Worm (Caenorhabditis elegans): ENCODE results near the gene lat-1.

Gene lat-1

DNA sequence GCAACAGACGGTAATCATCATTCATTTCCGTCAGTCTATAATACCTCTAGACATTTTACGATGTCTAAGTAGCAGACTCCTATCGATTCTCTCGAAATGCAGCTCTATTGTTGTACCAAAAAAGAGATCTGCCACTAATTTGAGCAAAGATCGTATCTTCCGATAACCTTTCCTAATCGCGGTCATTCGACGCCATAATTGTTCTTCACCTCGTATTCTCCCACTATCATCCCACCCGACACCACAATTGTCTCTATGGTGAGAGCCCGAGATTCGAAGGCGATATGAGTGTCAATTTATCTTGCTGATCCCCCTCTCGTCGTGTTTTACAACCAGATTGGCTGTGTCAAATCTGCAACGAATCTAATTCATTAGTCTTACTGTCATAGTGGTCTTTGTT lies 1.2 kb upstream of the lat-1 start:
- TF ChIP-seq ama-1 (optimal IDR thresholded peaks at IDR 0.05) (no peak), ceh-16 (tag; optimal IDR thresholded peaks at IDR 0.05) (no peak), nhr-43 (tag; optimal IDR thresholded peaks at IDR 0.05; ENCODE audit: poor library complexity, severe bottlenecking) (no peak), ceh-9 (tag; optimal IDR thresholded peaks at IDR 0.05) (no peak), nhr-25 (tag; optimal IDR thresholded peaks at IDR 0.05) (no peak), unc-39 (tag; optimal IDR thresholded peaks at IDR 0.05) (no peak), nhr-12 (tag; optimal IDR thresholded peaks at IDR 0.05) (no peak), hmg-11 (tag; optimal IDR thresholded peaks at IDR 0.05) (no peak), skn-1 (tag; optimal IDR thresholded peaks at IDR 0.05) (no peak), ztf-11 (tag; optimal IDR thresholded peaks at IDR 0.05) (no peak), nhr-76 (tag; optimal IDR thresholded peaks at IDR 0.05) (no peak), zag-1 (tag; optimal IDR thresholded peaks at IDR 0.05) (no peak), nhr-11 (tag; optimal IDR thresholded peaks at IDR 0.05) (no peak), nhr-77 (tag; optimal IDR thresholded peaks at IDR 0.05) (no peak)

DNA sequence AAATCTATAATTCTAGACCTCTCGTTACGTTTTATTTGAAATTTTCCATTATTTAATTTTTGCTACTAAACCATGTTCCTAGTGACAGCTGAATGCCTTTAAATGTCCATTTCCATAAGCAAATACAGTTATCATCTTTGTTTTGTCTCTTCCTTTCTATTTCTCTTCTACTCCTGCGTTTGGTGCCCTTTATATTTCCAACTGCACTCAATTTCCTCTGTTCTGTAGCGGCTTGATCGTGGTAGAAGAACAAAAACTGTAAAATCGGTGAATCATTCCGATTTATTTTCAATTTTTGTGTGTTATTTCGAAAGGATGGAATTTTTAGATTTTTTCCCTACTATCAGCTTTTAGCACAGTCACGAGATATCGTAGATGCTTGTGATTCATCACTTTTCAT lies 746 bp upstream of the lat-1 start:
- TF ChIP-seq fkh-10 (GFP tag; optimal IDR thresholded peaks at IDR 0.05): no peak
- no peak for TF ChIP-seq aly-2 (tag; optimal IDR thresholded peaks at IDR 0.05)
- TF ChIP-seq nhr-23 (tag; optimal IDR thresholded peaks at IDR 0.05): no peak
- TF ChIP-seq pqm-1 (tag; optimal IDR thresholded peaks at IDR 0.05): peak; percentile 24
- peak; percentile 21 for TF ChIP-seq elt-2 (tag; optimal IDR thresholded peaks at IDR 0.05)

DNA sequence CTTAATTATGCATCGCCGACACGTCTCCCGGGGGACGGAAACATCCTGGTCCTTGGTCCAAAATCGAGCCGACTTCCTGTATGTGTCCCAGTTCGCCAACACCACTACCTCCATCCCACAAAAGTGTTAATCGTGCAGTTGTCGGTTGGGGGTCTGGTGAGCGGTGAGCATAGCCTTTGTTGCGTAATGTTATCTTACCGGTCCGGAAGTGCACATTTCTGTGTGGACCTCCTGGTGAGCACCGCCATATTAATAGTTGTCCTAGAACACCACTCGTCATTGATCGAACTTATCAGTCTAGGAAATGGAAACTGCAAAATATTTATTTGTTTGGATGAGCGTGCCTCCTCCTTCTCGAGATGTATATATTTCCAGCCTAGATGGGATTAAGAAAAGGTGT lies 603 bp downstream of the lat-1 start:
- TF ChIP-seq egl-27 (tag; optimal IDR thresholded peaks at IDR 0.05): no peak
- TF ChIP-seq ztf-4 (tag; optimal IDR thresholded peaks at IDR 0.05): no peak
- no peak for TF ChIP-seq nhr-12 (tag; optimal IDR thresholded peaks at IDR 0.05)
- TF ChIP-seq fkh-10 (GFP tag; optimal IDR thresholded peaks at IDR 0.05): no peak
- TF ChIP-seq aly-2 (tag; optimal IDR thresholded peaks at IDR 0.05): no peak
- no peak for TF ChIP-seq mml-1 (tag; optimal IDR thresholded peaks at IDR 0.05)
- no peak for TF ChIP-seq R02D3.7 (tag; optimal IDR thresholded peaks at IDR 0.05)
- no peak for TF ChIP-seq hmg-11 (tag; optimal IDR thresholded peaks at IDR 0.05)
- TF ChIP-seq nhr-77 (tag; optimal IDR thresholded peaks at IDR 0.05): no peak
- TF ChIP-seq ama-1 (optimal IDR thresholded peaks at IDR 0.05): no peak
- TF ChIP-seq ceh-16 (tag; optimal IDR thresholded peaks at IDR 0.05): no peak
- no peak for TF ChIP-seq unc-39 (tag; optimal IDR thresholded peaks at IDR 0.05)
- no peak for TF ChIP-seq lin-39 (tag; optimal IDR thresholded peaks at IDR 0.05)

DNA sequence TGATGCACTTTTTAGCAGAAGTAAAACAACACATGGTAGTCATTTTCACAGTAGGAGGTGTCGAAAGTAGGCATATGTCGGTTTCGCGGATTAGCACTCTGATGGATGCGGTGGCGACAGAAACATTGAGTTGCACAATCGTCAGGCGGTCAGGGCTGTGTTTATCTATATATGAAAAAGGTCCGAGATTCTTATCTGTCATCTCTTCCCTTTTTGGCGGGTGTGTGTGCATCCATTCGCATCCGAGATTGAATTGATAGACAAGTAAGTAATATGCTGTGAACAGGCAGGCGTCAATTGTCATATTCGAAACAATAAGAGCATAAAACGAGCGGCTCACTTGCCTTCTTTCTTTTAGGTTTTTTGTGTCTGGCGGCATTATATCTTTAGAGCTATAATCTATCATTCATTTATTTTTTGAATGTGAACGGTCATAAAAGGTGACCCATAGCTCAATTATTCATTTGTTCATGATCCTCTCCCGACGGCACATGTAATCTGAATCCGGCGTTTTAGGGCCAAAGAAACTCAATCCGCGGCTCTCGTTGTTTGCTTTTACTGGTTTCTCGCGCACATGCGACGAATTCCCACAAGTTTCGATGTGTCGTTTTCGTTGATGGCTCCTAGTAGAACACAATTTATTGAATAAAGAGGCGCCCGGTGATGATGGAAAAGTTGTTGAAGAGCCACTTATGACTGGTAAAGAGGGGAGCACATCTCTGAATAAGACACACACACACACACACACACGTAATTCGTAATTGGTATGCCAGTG lies 2.1 kb downstream of the lat-1 start:
- no peak for TF ChIP-seq tbx-2 (tag; optimal IDR thresholded peaks at IDR 0.05)
- TF ChIP-seq R02D3.7 (tag; optimal IDR thresholded peaks at IDR 0.05): no peak
- TF ChIP-seq aly-2 (tag; optimal IDR thresholded peaks at IDR 0.05): no peak

DNA sequence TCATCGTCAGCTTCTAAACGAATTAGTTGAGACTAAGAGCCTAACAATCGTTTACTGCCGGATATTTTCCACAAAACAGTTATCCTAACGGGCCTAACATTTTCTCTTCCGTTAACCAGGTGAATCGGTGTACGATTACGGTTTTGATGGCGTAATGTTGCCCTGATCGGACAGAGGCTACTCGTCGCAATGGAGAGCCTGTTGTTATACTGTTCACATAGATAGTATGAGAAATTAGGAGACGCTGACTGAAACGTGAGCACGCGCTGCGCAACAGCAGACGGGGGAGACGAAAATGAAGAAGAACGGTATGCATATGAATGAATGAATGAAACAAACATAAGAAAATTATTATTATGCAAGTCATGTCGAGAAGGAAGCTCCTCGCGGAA lies 2.7 kb downstream of the lat-1 start:
- TF ChIP-seq ceh-82 (tag; optimal IDR thresholded peaks at IDR 0.05) (no peak), lin-15B (tag; optimal IDR thresholded peaks at IDR 0.05) (no peak), R02D3.7 (tag; optimal IDR thresholded peaks at IDR 0.05) (no peak), mml-1 (tag; optimal IDR thresholded peaks at IDR 0.05) (no peak), nhr-43 (tag; optimal IDR thresholded peaks at IDR 0.05; ENCODE audit: poor library complexity, severe bottlenecking) (no peak), ceh-9 (tag; optimal IDR thresholded peaks at IDR 0.05) (no peak), ZK546.5 (tag; optimal IDR thresholded peaks at IDR 0.05) (no peak), eor-1 (tag; optimal IDR thresholded peaks at IDR 0.05) (no peak), tbx-2 (tag; optimal IDR thresholded peaks at IDR 0.05) (no peak), fkh-10 (GFP tag; optimal IDR thresholded peaks at IDR 0.05) (no peak), hmg-11 (tag; optimal IDR thresholded peaks at IDR 0.05) (no peak), elt-1 (tag; optimal IDR thresholded peaks at IDR 0.05) (no peak), zag-1 (tag; optimal IDR thresholded peaks at IDR 0.05) (no peak), mdl-1 (tag; optimal IDR thresholded peaks at IDR 0.05) (no peak), nhr-67 (tag; optimal IDR thresholded peaks at IDR 0.05) (no peak), unc-39 (tag; optimal IDR thresholded peaks at IDR 0.05) (no peak), sea-2 (GFP tag; optimal IDR thresholded peaks at IDR 0.05) (no peak), egl-27 (tag; optimal IDR thresholded peaks at IDR 0.05) (no peak), elt-2 (tag; optimal IDR thresholded peaks at IDR 0.05) (no peak)
